Worm (Caenorhabditis elegans) whole organism, early embryonic: ENCODE measurements around the gene F08F1.3.

Experiments
- F13C5.2 ChIP-seq: sonication (generic microtip); optimal IDR thresholded peaks from 2 replicates; lab custom pipeline; 2017; ENCODE audit warnings: mild to moderate bottlenecking, missing genetic modification characterization, inconsistent platforms, missing compliant biosample characterization
- aly-1 ChIP-seq: sonication (generic microtip); optimal IDR thresholded peaks from 2 replicates; lab custom pipeline; 2016; ENCODE audit warnings: missing genetic modification characterization, missing compliant biosample characterization
- ama-1 ChIP-seq: fragments of 150-350 bp; optimal IDR thresholded peaks from 2 replicates; lab custom pipeline; 2014
- ceh-13 ChIP-seq: fragments of 200-800 bp; sonication (Bioruptor generic); optimal IDR thresholded peaks from 2 replicates; lab custom pipeline; 2018; ENCODE audit warnings: mild to moderate bottlenecking, missing genetic modification characterization, missing compliant biosample characterization
- ceh-36 ChIP-seq: sonication (generic microtip); optimal IDR thresholded peaks from 2 replicates; lab custom pipeline; 2016; ENCODE audit warnings: missing genetic modification characterization, inconsistent platforms, missing compliant biosample characterization
- flt-1 ChIP-seq: fragments of 200-800 bp; sonication (Bioruptor generic); IDR thresholded peaks from 2 replicates; pipeline ENCODE4 v1.3.6; 2022; ENCODE audit warnings: missing genetic modification characterization, missing compliant biosample characterization
- hmbx-1 ChIP-seq: sonication (generic microtip); optimal IDR thresholded peaks from 2 replicates; lab custom pipeline; 2016; ENCODE audit warnings: mild to moderate bottlenecking, missing genetic modification characterization, missing compliant biosample characterization
- hmg-4 ChIP-seq: fragments of 200-800 bp; sonication (Bioruptor generic); optimal IDR thresholded peaks from 2 replicates; lab custom pipeline; 2018; ENCODE audit warnings: mild to moderate bottlenecking, missing genetic modification characterization, missing compliant biosample characterization
- hnd-1 ChIP-seq: sonication (generic microtip); optimal IDR thresholded peaks from 2 replicates; lab custom pipeline; 2016; ENCODE audit warnings: missing genetic modification characterization, missing compliant biosample characterization
- scrt-1 ChIP-seq: fragments of 200-800 bp; sonication (Bioruptor generic); IDR thresholded peaks from 2 replicates; pipeline ENCODE4 v1.3.6; 2022; ENCODE audit warnings: missing genetic modification characterization, missing compliant biosample characterization
- sea-1 ChIP-seq: fragments of 200-800 bp; sonication (Bioruptor generic); conservative IDR thresholded peaks from 2 replicates; pipeline ENCODE4 v1.3.6; 2022; ENCODE audit warnings: missing genetic modification characterization, missing compliant biosample characterization
- tbx-37 ChIP-seq: fragments of 200-800 bp; sonication (Bioruptor generic); conservative IDR thresholded peaks from 2 replicates; pipeline ENCODE4 v1.3.6; 2022; ENCODE audit warnings: missing genetic modification reagents, missing genetic modification characterization, missing compliant biosample characterization

ce11 chrX:8424286-8424685, 4.4 kb upstream of the F08F1.3 start:
- no peak for TF ChIP-seq F13C5.2
- no peak for TF ChIP-seq ama-1 (lab: Kevin White, UChicago)
- no peak for TF ChIP-seq hnd-1 (tag; lab: Kevin White, UChicago)
- no peak for TF ChIP-seq flt-1 (GFP tag; lab: Robert Waterston, UW)
- no peak for TF ChIP-seq tbx-37 (GFP tag; lab: Robert Waterston, UW)
- no peak for TF ChIP-seq ceh-13 (GFP tag; lab: Kevin White, UChicago)
- TF ChIP-seq hmbx-1 (tag; lab: Kevin White, UChicago) = no peak
- no peak for TF ChIP-seq hmg-4 (GFP tag; lab: Kevin White, UChicago)
- no peak for TF ChIP-seq scrt-1 (GFP tag; lab: Robert Waterston, UW)
- TF ChIP-seq ceh-36 (tag; lab: Kevin White, UChicago) = no peak
- TF ChIP-seq sea-1 (GFP tag; lab: Robert Waterston, UW) = no peak
- no peak for TF ChIP-seq aly-1
